Worm (Caenorhabditis elegans): ENCODE data around the gene W06H8.6.
A peak's percentile ranks its signal among the peaks of the same experiment; 100 is the strongest.

The W06H8.6 gene

ce11 chrV:6246454-6246981 lies 19.7 kb upstream of the W06H8.6 start, which contains the start of gene dmd-7 (continued):
- TF ChIP-seq nhr-27 (tag; optimal IDR thresholded peaks at IDR 0.05) (no peak), lin-35 (GFP tag; optimal IDR thresholded peaks at IDR 0.05) (peak in 1 of 3 experiments; percentile 59), F22D6.2 (tag; optimal IDR thresholded peaks at IDR 0.05) (peak; percentile 62), tbp1 (GFP tag; optimal IDR thresholded peaks at IDR 0.05) (peak; percentile 56), ets-4 (GFP tag; optimal IDR thresholded peaks at IDR 0.05) (no peak), attf-6 (GFP tag; IDR thresholded peaks at IDR 0.05) (no peak), egrh-3 (GFP tag; IDR thresholded peaks at IDR 0.05) (0 out of 2 replicates have a peak, but pooled peaks have one; percentile 7), rcor-1 (GFP tag; IDR thresholded peaks at IDR 0.05) (0 out of 2 replicates have a peak, but pooled peaks have one; percentile 36), nfyb-1 (GFP tag; IDR thresholded peaks at IDR 0.05) (0 out of 2 replicates have a peak, but pooled peaks have one; percentile 67), fkh-3 (tag; optimal IDR thresholded peaks at IDR 0.05) (no peak), F57A8.1 (GFP tag; optimal IDR thresholded peaks at IDR 0.05) (no peak), F37B4.10 (GFP tag; IDR thresholded peaks at IDR 0.05) (no peak), C06A6.2 (GFP tag; conservative IDR thresholded peaks at IDR 0.05) (peak; percentile 79), snpc-1.1 (tag; optimal IDR thresholded peaks at IDR 0.05; ENCODE audit: insufficient read depth) (no peak), cebp-1 (GFP tag; IDR thresholded peaks at IDR 0.05) (no peak), cebp-1 (tag; optimal IDR thresholded peaks at IDR 0.05) (peak; percentile 79), rec-8 (tag; optimal IDR thresholded peaks at IDR 0.05) (no peak), madf-10 (tag; optimal IDR thresholded peaks at IDR 0.05) (peak; percentile 83), rpc-1 (optimal IDR thresholded peaks at IDR 0.05) (no peak), rpc-1 (tag; optimal IDR thresholded peaks at IDR 0.05) (no peak), die-1 (tag; optimal IDR thresholded peaks at IDR 0.05) (peak; percentile 72), chd-7 (tag; optimal IDR thresholded peaks at IDR 0.05) (peak; percentile 85), somi-1 (GFP tag; optimal IDR thresholded peaks at IDR 0.05) (peak; percentile 94)

ce11 chrV:6244631-6245030 lies 17.8 kb upstream of the W06H8.6 start:
- no peak for TF ChIP-seq rec-8 (tag; optimal IDR thresholded peaks at IDR 0.05)
- no peak for TF ChIP-seq egl-18 (GFP tag; IDR thresholded peaks at IDR 0.05)
- TF ChIP-seq him-1 (tag; optimal IDR thresholded peaks at IDR 0.05), result no peak
- no peak for TF ChIP-seq zim-3 (tag; optimal IDR thresholded peaks at IDR 0.05)
- TF ChIP-seq B0261.1 (tag; optimal IDR thresholded peaks at IDR 0.05), result no peak
- TF ChIP-seq egl-44 (GFP tag; IDR thresholded peaks at IDR 0.05), result no peak
- no peak for TF ChIP-seq hrde-1 (tag; optimal IDR thresholded peaks at IDR 0.05; ENCODE audit: borderline replicate concordance)

ce11 chrV:6243260-6243659 lies 16.4 kb upstream of the W06H8.6 start:
- TF ChIP-seq tbp1 (GFP tag; optimal IDR thresholded peaks at IDR 0.05) (peak; percentile 7), mxl-1 (tag; optimal IDR thresholded peaks at IDR 0.05) (no peak), ceh-100 (GFP tag; IDR thresholded peaks at IDR 0.05) (no peak), let-607 (tag; optimal IDR thresholded peaks at IDR 0.05) (no peak), madf-8 (GFP tag; conservative IDR thresholded peaks at IDR 0.05) (no peak), tbx-9 (tag; optimal IDR thresholded peaks at IDR 0.05; ENCODE audit: borderline replicate concordance) (no peak), atf-7 (tag; optimal IDR thresholded peaks at IDR 0.05) (peak; percentile 46), hmg-1.2 (GFP tag; IDR thresholded peaks at IDR 0.05) (0 out of 2 replicates have a peak, but pooled peaks have one; percentile 7), ekl-4 (GFP tag; IDR thresholded peaks at IDR 0.05) (no peak), madf-10 (tag; optimal IDR thresholded peaks at IDR 0.05) (peak; percentile 46), mcd-1 (GFP tag; IDR thresholded peaks at IDR 0.05) (no peak), nhr-27 (tag; optimal IDR thresholded peaks at IDR 0.05) (no peak), rcor-1 (GFP tag; IDR thresholded peaks at IDR 0.05) (no peak), zfh-2 (GFP tag; conservative IDR thresholded peaks at IDR 0.05) (0 out of 2 replicates have a peak, but pooled peaks have one; percentile 11), bed-1 (GFP tag; IDR thresholded peaks at IDR 0.05) (no peak), ztf-3 (GFP tag; optimal IDR thresholded peaks at IDR 0.05) (no peak), nfyb-1 (GFP tag; IDR thresholded peaks at IDR 0.05) (0 out of 2 replicates have a peak, but pooled peaks have one; percentile 55), F22D6.2 (tag; optimal IDR thresholded peaks at IDR 0.05) (no peak), D2030.7 (GFP tag; IDR thresholded peaks at IDR 0.05) (no peak), pha-4 (tag; optimal IDR thresholded peaks at IDR 0.05) (no peak), lin-40 (tag; optimal IDR thresholded peaks at IDR 0.05) (peak; percentile 13), hlh-12 (tag; optimal IDR thresholded peaks at IDR 0.05) (no peak), attf-6 (GFP tag; IDR thresholded peaks at IDR 0.05) (no peak)

Measured in whole organism, young adult.